Fruit fly (Drosophila melanogaster): ENCODE measurements around the gene Smr.

dm6 chrX:12651613-12652012 lies 90.8 kb downstream of the Smr start:
- TF ChIP-seq Bteb2 (GFP tag; optimal IDR thresholded peaks at IDR 0.05) (no peak), CG42726 (GFP tag; IDR thresholded peaks at IDR 0.05; ENCODE audit: partially characterized antibody) (no peak), Mes4 (GFP tag; optimal IDR thresholded peaks at IDR 0.05) (no peak), ham (GFP tag; IDR thresholded peaks at IDR 0.05) (no peak)
